Worm (Caenorhabditis elegans): ENCODE data around the gene srd-20.

Gene srd-20

DNA sequence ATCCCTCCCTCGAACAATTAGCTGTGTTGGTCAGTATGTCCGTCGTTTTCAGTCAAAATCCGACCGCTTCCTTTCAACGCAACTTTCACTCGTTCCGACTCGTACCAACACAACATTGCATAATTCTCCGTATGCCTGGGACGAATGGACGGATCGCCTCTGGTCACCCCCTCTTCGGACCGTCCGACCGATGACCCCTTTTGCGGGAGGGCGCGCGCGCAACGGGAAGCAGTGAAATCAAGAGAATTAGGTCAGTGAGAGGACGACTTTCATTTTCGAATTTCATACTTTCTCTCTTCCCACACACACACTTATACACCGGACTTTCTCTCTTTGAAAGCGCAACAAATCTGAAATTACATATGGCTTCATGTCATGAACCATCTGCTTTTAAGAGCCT, 50.0 kb downstream of the srd-20 start, which contains the start of gene atf-8:
Gene atf-8 (plus strand): TSS at position 234 of the 400 bp plus-strand sequence.
- TF ChIP-seq spr-3 (GFP tag; optimal IDR thresholded peaks at IDR 0.05): no peak
- peak; percentile 53 for TF ChIP-seq set-16 (GFP tag; IDR thresholded peaks at IDR 0.05)
- no peak for TF ChIP-seq dpl-1 (GFP tag; optimal IDR thresholded peaks at IDR 0.05)
- peak; percentile 27 for TF ChIP-seq nhr-25 (tag; optimal IDR thresholded peaks at IDR 0.05; ENCODE audit: borderline replicate concordance, insufficient read depth)
- no peak for TF ChIP-seq dmd-8 (GFP tag; IDR thresholded peaks at IDR 0.05)
- no peak for TF ChIP-seq mxl-2 (GFP tag; conservative IDR thresholded peaks at IDR 0.05)
- peak; percentile 31 for TF ChIP-seq hlh-11 (tag; optimal IDR thresholded peaks at IDR 0.05)
- TF ChIP-seq sdz-12 (GFP tag; optimal IDR thresholded peaks at IDR 0.05): no peak
- no peak for TF ChIP-seq T26A8.4 (GFP tag; IDR thresholded peaks at IDR 0.05)
- TF ChIP-seq lin-39 (tag; optimal IDR thresholded peaks at IDR 0.05): no peak

Measured in whole organism, L4 larva.